Fruit fly (Drosophila melanogaster) whole organism, pupa: Measurements from ENCODE around the gene CG7059.

Experiments used
- CG14655 ChIP-seq: fragments of 200-800 bp; sonication (Bioruptor generic); optimal IDR thresholded peaks from 3 replicates; lab custom pipeline; 2017; ENCODE audit warnings: mild to moderate bottlenecking, missing biosample characterization, missing genetic modification reagents, missing genetic modification characterization
- CG15710 ChIP-seq: fragments of 200-800 bp; sonication (Bioruptor generic); optimal IDR thresholded peaks from 2 replicates; lab custom pipeline; 2018; ENCODE audit warnings: missing biosample characterization, mild to moderate bottlenecking, missing genetic modification characterization, moderate library complexity
- CG32121 ChIP-seq: fragments of 200-800 bp; sonication (Bioruptor generic); IDR thresholded peaks from 2 replicates; pipeline ENCODE4 v1.3.6; 2022; ENCODE audit warnings: missing biosample characterization, missing genetic modification characterization
- CG4496 ChIP-seq: fragments of 200-800 bp; sonication (Bioruptor generic); IDR thresholded peaks from 3 replicates; pipeline ENCODE4 v1.3.6; 2022; ENCODE audit warnings: missing biosample characterization, missing genetic modification characterization
- CG8159 ChIP-seq: fragments of 200-800 bp; sonication (Bioruptor generic); optimal IDR thresholded peaks from 3 replicates; lab custom pipeline; 2018; ENCODE audit warnings: missing biosample characterization, mild to moderate bottlenecking, missing genetic modification characterization, moderate library complexity
- CG9948 ChIP-seq: fragments of 200-800 bp; sonication (Bioruptor generic); optimal IDR thresholded peaks from 2 replicates; lab custom pipeline; 2018; ENCODE audit warnings: missing biosample characterization, mild to moderate bottlenecking, missing genetic modification characterization, moderate library complexity
- D1 ChIP-seq: fragments of 200-800 bp; sonication (Bioruptor generic); optimal IDR thresholded peaks from 2 replicates; lab custom pipeline; 2018; ENCODE audit warnings: missing biosample characterization, mild to moderate bottlenecking, missing genetic modification characterization, moderate library complexity
- EcR ChIP-seq: fragments of 200-800 bp; sonication (Bioruptor generic); optimal IDR thresholded peaks from 3 replicates; lab custom pipeline; 2019; ENCODE audit warnings: missing biosample characterization, missing genetic modification characterization, mild to moderate bottlenecking, moderate library complexity, missing genetic modification reagents
- Ets98B ChIP-seq: fragments of 200-800 bp; sonication (Bioruptor generic); IDR thresholded peaks from 2 replicates; pipeline ENCODE4 v1.3.6; 2022; ENCODE audit warnings: missing biosample characterization, missing genetic modification characterization
- Pif1A ChIP-seq: fragments of 200-800 bp; sonication (Bioruptor generic); optimal IDR thresholded peaks from 3 replicates; lab custom pipeline; 2016; ENCODE audit warnings: missing biosample characterization, missing genetic modification characterization
- Pif1B ChIP-seq: fragments of 200-800 bp; sonication (Bioruptor generic); optimal IDR thresholded peaks from 3 replicates; lab custom pipeline; 2016; ENCODE audit warnings: missing biosample characterization, missing genetic modification characterization
- Snoo ChIP-seq: fragments of 200-800 bp; sonication (Bioruptor generic); optimal IDR thresholded peaks from 3 replicates; lab custom pipeline; 2017; ENCODE audit warnings: missing biosample characterization, mild to moderate bottlenecking, missing genetic modification characterization, inconsistent platforms
- fd96Ca ChIP-seq: fragments of 200-800 bp; sonication (Bioruptor generic); IDR thresholded peaks from 3 replicates; pipeline ENCODE4 v1.3.6; 2022; ENCODE audit warnings: missing biosample characterization, missing genetic modification characterization

DNA sequence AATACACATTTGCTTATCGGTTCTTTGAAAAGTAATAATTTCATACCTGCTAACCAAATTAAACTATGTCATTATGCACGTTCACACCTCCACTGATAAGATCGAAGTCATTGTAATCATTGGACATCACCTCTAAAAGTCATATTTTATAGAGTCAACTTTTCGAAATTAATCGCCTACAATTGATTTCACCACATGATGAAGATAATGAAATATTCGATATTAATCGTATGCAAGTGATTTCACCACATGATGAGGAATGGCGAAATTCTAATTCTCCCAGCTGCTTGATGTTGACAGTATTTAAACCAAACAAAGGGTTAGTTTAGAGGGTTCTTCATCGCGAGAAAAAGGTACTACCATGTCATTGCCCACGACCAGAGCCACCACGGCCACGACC is 13.9 kb upstream of the CG7059 start, which contains the start of gene CG18596:
- no peak for TF ChIP-seq Ets98B (GFP tag; lab: Robert Waterston, UW)
- no peak for TF ChIP-seq CG32121 (GFP tag; lab: Robert Waterston, UW)
- no peak for TF ChIP-seq Pif1A
- TF ChIP-seq fd96Ca (GFP tag; lab: Robert Waterston, UW): no peak
- TF ChIP-seq CG14655 (GFP tag; lab: Kevin White, UChicago): no peak
- TF ChIP-seq CG8159 (tag; lab: Kevin White, UChicago): no peak
- no peak for TF ChIP-seq Snoo (tag; lab: Kevin White, UChicago)
- TF ChIP-seq Pif1B (GFP tag; lab: Kevin White, UChicago): no peak
- TF ChIP-seq D1 (tag; lab: Kevin White, UChicago): no peak
- TF ChIP-seq EcR (GFP tag; lab: Kevin White, UChicago): no peak
- TF ChIP-seq CG15710 (tag; lab: Kevin White, UChicago): no peak
- no peak for TF ChIP-seq CG4496
- no peak for TF ChIP-seq CG9948 (tag; lab: Kevin White, UChicago)
